Fruit fly (Drosophila melanogaster) whole organism, embryonic: ENCODE data around the gene CG4467.

ENCODE experiments used
- Atf-2 ChIP-seq: fragments of 200-800 bp; sonication (Bioruptor generic); optimal IDR thresholded peaks from 2 replicates; lab custom pipeline; 2016; ENCODE audit warnings: missing biosample characterization, missing genetic modification characterization
- B-H2 ChIP-seq: fragments of 200-800 bp; sonication (Bioruptor generic); optimal IDR thresholded peaks from 2 replicates; lab custom pipeline; 2018; ENCODE audit warnings: missing biosample characterization, mild to moderate bottlenecking, missing genetic modification characterization
- CG10462 ChIP-seq: fragments of 200-800 bp; sonication (Bioruptor generic); optimal IDR thresholded peaks from 2 replicates; lab custom pipeline; 2016; ENCODE audit warnings: missing biosample characterization, missing genetic modification characterization
- CG10565 ChIP-seq: fragments of 200-800 bp; sonication (Bioruptor generic); optimal IDR thresholded peaks from 3 replicates; lab custom pipeline; 2016; ENCODE audit warnings: missing biosample characterization, mild to moderate bottlenecking, missing genetic modification characterization
- CG11560 ChIP-seq: fragments of 200-800 bp; sonication (Bioruptor generic); IDR thresholded peaks from 3 replicates; pipeline ENCODE4 v1.3.6; 2022; ENCODE audit warnings: missing biosample characterization, missing genetic modification characterization
- CG13296 ChIP-seq: fragments of 200-800 bp; sonication (Bioruptor generic); optimal IDR thresholded peaks from 3 replicates; lab custom pipeline; 2018; ENCODE audit warnings: missing biosample characterization, mild to moderate bottlenecking, missing genetic modification characterization
- CG14965 ChIP-seq: fragments of 200-800 bp; sonication (Bioruptor generic); optimal IDR thresholded peaks from 2 replicates; lab custom pipeline; 2016; ENCODE audit warnings: missing biosample characterization, missing genetic modification characterization, borderline replicate concordance
- CG16779 ChIP-seq: fragments of 200-800 bp; sonication (Bioruptor generic); IDR thresholded peaks from 2 replicates; pipeline ENCODE4 v1.3.6; 2022; ENCODE audit warnings: missing biosample characterization, missing genetic modification characterization
- CG16813 ChIP-seq: fragments of 200-800 bp; sonication (Bioruptor generic); IDR thresholded peaks from 3 replicates; pipeline ENCODE4 v1.3.6; 2022; ENCODE audit warnings: missing biosample characterization, missing genetic modification characterization; ENCODE audit not compliant: partially characterized antibody
- CG16863 ChIP-seq: fragments of 200-800 bp; sonication (Bioruptor generic); optimal IDR thresholded peaks from 3 replicates; lab custom pipeline; 2016; ENCODE audit warnings: missing biosample characterization, missing genetic modification characterization
- CG18262 ChIP-seq: fragments of 200-800 bp; optimal IDR thresholded peaks from 3 replicates; lab custom pipeline; 2019; ENCODE audit warnings: missing biosample characterization, mild to moderate bottlenecking, missing genetic modification characterization, moderate library complexity
- CG18476 ChIP-seq: fragments of 200-800 bp; sonication (Bioruptor generic); optimal IDR thresholded peaks from 2 replicates; lab custom pipeline; 2016; ENCODE audit warnings: missing biosample characterization, mild to moderate bottlenecking, missing genetic modification characterization
- CG2120 ChIP-seq: fragments of 200-800 bp; sonication (Bioruptor generic); optimal IDR thresholded peaks from 3 replicates; lab custom pipeline; 2016; ENCODE audit warnings: missing biosample characterization, missing genetic modification characterization
- CG2199 ChIP-seq: fragments of 200-800 bp; sonication (Bioruptor generic); IDR thresholded peaks from 3 replicates; pipeline ENCODE4 v1.3.6; 2022; ENCODE audit warnings: missing biosample characterization, missing genetic modification characterization
- CG2712 ChIP-seq: fragments of 200-800 bp; optimal IDR thresholded peaks from 3 replicates; lab custom pipeline; 2019; ENCODE audit warnings: missing biosample characterization, mild to moderate bottlenecking, missing genetic modification characterization, moderate library complexity
- CG31441 ChIP-seq: fragments of 200-800 bp; sonication (Bioruptor generic); IDR thresholded peaks from 2 replicates; pipeline ENCODE4 v1.3.6; 2022; ENCODE audit warnings: missing biosample characterization, missing genetic modification characterization
- CG3847 ChIP-seq: fragments of 200-800 bp; sonication (Bioruptor generic); IDR thresholded peaks from 2 replicates; pipeline ENCODE4 v1.3.6; 2022; ENCODE audit warnings: missing biosample characterization, missing genetic modification characterization
- CG4730 ChIP-seq: fragments of 200-800 bp; sonication (Bioruptor generic); IDR thresholded peaks from 2 replicates; pipeline ENCODE4 v1.3.6; 2022; ENCODE audit warnings: missing biosample characterization, missing genetic modification characterization
- CG5245 ChIP-seq: fragments of 200-800 bp; sonication (Bioruptor generic); optimal IDR thresholded peaks from 3 replicates; lab custom pipeline; 2016; ENCODE audit warnings: missing biosample characterization, missing genetic modification characterization
- CG7786 ChIP-seq: fragments of 200-800 bp; sonication (Bioruptor generic); optimal IDR thresholded peaks from 2 replicates; lab custom pipeline; 2016; ENCODE audit warnings: missing biosample characterization, missing genetic modification characterization
- CHES-1-like ChIP-seq: fragments of 200-800 bp; sonication (Bioruptor generic); optimal IDR thresholded peaks from 2 replicates; lab custom pipeline; 2016; ENCODE audit warnings: missing biosample characterization, missing genetic modification characterization
- Camta ChIP-seq: fragments of 200-800 bp; sonication (Bioruptor generic); optimal IDR thresholded peaks from 2 replicates; lab custom pipeline; 2016; ENCODE audit warnings: missing biosample characterization, missing genetic modification characterization
- Dek ChIP-seq: fragments of 200-800 bp; sonication (Bioruptor generic); optimal IDR thresholded peaks from 3 replicates; lab custom pipeline; 2019; ENCODE audit warnings: missing biosample characterization, mild to moderate bottlenecking, missing genetic modification characterization, moderate library complexity
- Dfd ChIP-seq, 2 experiments: fragments of >200 bp; optimal IDR thresholded peaks; 2 replicates each; lab custom pipeline; 2017; ENCODE audit warnings: missing biosample characterization in 2 of 2, missing genetic modification characterization in 2 of 2
- Dip2 ChIP-seq: fragments of 200-800 bp; sonication (Bioruptor generic); IDR thresholded peaks from 2 replicates; pipeline ENCODE4 v1.3.6; 2022; ENCODE audit warnings: missing biosample characterization, missing genetic modification characterization
- Doc3 ChIP-seq: fragments of 200-800 bp; sonication (Bioruptor generic); IDR thresholded peaks from 3 replicates; pipeline ENCODE4 v1.3.6; 2022; ENCODE audit warnings: missing biosample characterization, missing genetic modification characterization; ENCODE audit not compliant: partially characterized antibody
- Fer3 ChIP-seq: fragments of 200-800 bp; sonication (Bioruptor generic); optimal IDR thresholded peaks from 2 replicates; lab custom pipeline; 2018; ENCODE audit warnings: missing biosample characterization, mild to moderate bottlenecking, missing genetic modification characterization, moderate library complexity
- Gug ChIP-seq: fragments of 200-800 bp; sonication (Bioruptor generic); IDR thresholded peaks from 4 replicates; pipeline ENCODE4 v1.3.6; 2022; ENCODE audit warnings: missing biosample characterization, missing genetic modification characterization
- H2.0 ChIP-seq: fragments of 200-800 bp; sonication (Bioruptor generic); IDR thresholded peaks from 2 replicates; pipeline ENCODE4 v1.3.6; 2022; ENCODE audit warnings: missing biosample characterization, missing genetic modification characterization
- HLHmδ ChIP-seq: fragments of 200-800 bp; sonication (Bioruptor generic); optimal IDR thresholded peaks from 2 replicates; lab custom pipeline; 2018; ENCODE audit warnings: missing biosample characterization, mild to moderate bottlenecking, missing genetic modification characterization, moderate library complexity
- Hand ChIP-seq: fragments of 200-800 bp; sonication (Bioruptor generic); optimal IDR thresholded peaks from 2 replicates; lab custom pipeline; 2017; ENCODE audit warnings: mild to moderate bottlenecking, missing biosample characterization, missing genetic modification reagents, missing genetic modification characterization
- Hr51 ChIP-seq, 2 experiments: fragments of 200-800 bp; sonication (Bioruptor generic); optimal IDR thresholded peaks; 2 replicates in 1 of 2; 3 replicates in 1 of 2; lab custom pipeline; 2016 to 2018; ENCODE audit warnings: missing biosample characterization in 2 of 2, missing genetic modification characterization in 2 of 2, mild to moderate bottlenecking in 1 of 2, moderate library complexity in 1 of 2
- Myb ChIP-seq: fragments of 200-800 bp; sonication (Bioruptor generic); optimal IDR thresholded peaks from 2 replicates; lab custom pipeline; 2016; ENCODE audit warnings: missing biosample characterization, missing genetic modification characterization
- NC2β ChIP-seq: fragments of 200-800 bp; sonication (Bioruptor generic); optimal IDR thresholded peaks from 2 replicates; lab custom pipeline; 2016; ENCODE audit warnings: missing biosample characterization, missing genetic modification characterization
- Sox100B ChIP-seq: fragments of 200-800 bp; sonication (Bioruptor generic); optimal IDR thresholded peaks from 3 replicates; lab custom pipeline; 2018; ENCODE audit warnings: missing biosample characterization, mild to moderate bottlenecking, missing genetic modification characterization
- Sox102F ChIP-seq: fragments of 200-800 bp; sonication (Bioruptor generic); optimal IDR thresholded peaks from 2 replicates; lab custom pipeline; 2018; ENCODE audit warnings: missing biosample characterization, mild to moderate bottlenecking, missing genetic modification characterization, moderate library complexity
- Sry-β ChIP-seq: fragments of 200-800 bp; sonication (Bioruptor generic); optimal IDR thresholded peaks from 2 replicates; lab custom pipeline; 2018; ENCODE audit warnings: missing biosample characterization, mild to moderate bottlenecking, missing genetic modification characterization, moderate library complexity
- Stat92E ChIP-seq, 3 experiments: fragments of >200 bp in 2 of 3; fragments of 200-800 bp in 1 of 3; sonication (Bioruptor generic) in 1 of 3; optimal IDR thresholded peaks; 2 replicates each; lab custom pipeline; 2017 to 2019; ENCODE audit warnings: missing biosample characterization in 3 of 3, missing genetic modification characterization in 3 of 3, mild to moderate bottlenecking in 1 of 3, moderate library complexity in 1 of 3
- eve ChIP-seq, 2 experiments: fragments of >200 bp; optimal IDR thresholded peaks; 2 replicates each; lab custom pipeline; 2017; ENCODE audit warnings: missing biosample characterization in 2 of 2, missing genetic modification characterization in 2 of 2
- ind ChIP-seq: fragments of 200-800 bp; sonication (Bioruptor generic); optimal IDR thresholded peaks from 3 replicates; lab custom pipeline; 2016; ENCODE audit warnings: missing biosample characterization, missing genetic modification characterization
- nom ChIP-seq: fragments of 200-800 bp; sonication (Bioruptor generic); optimal IDR thresholded peaks from 2 replicates; lab custom pipeline; 2017; ENCODE audit warnings: missing biosample characterization, missing genetic modification characterization, mild to moderate bottlenecking, moderate library complexity, missing genetic modification reagents
- oc ChIP-seq: fragments of 200-800 bp; sonication (Bioruptor generic); optimal IDR thresholded peaks from 2 replicates; lab custom pipeline; 2018; ENCODE audit warnings: missing biosample characterization, mild to moderate bottlenecking, missing genetic modification characterization, moderate library complexity
- otp ChIP-seq: fragments of 200-800 bp; sonication (Bioruptor generic); IDR thresholded peaks from 3 replicates; pipeline ENCODE4, ENCODE4 v1.3.6; 2022; ENCODE audit warnings: missing biosample characterization, missing genetic modification characterization
- pnt ChIP-seq: fragments of 200-800 bp; sonication (Bioruptor generic); optimal IDR thresholded peaks from 3 replicates; lab custom pipeline; 2016; ENCODE audit warnings: missing biosample characterization, missing genetic modification characterization
- psq ChIP-seq: fragments of 200-800 bp; sonication (Bioruptor generic); optimal IDR thresholded peaks from 2 replicates; lab custom pipeline; 2017; ENCODE audit warnings: missing biosample characterization, missing genetic modification characterization
- sc ChIP-seq, 3 experiments: fragments of >200 bp in 2 of 3; fragments of 200-800 bp in 1 of 3; sonication (Bioruptor generic) in 1 of 3; optimal IDR thresholded peaks; 2 replicates in 2 of 3; 3 replicates in 1 of 3; lab custom pipeline; 2017; ENCODE audit warnings: mild to moderate bottlenecking in 1 of 3, missing biosample characterization in 1 of 3, missing genetic modification characterization in 1 of 3, missing genetic modification reagents in 1 of 3
- scrt ChIP-seq: fragments of 200-800 bp; sonication (Bioruptor generic); optimal IDR thresholded peaks from 2 replicates; lab custom pipeline; 2018; ENCODE audit warnings: missing biosample characterization, mild to moderate bottlenecking, missing genetic modification characterization, moderate library complexity
- sd ChIP-seq: fragments of 200-800 bp; sonication (Bioruptor generic); optimal IDR thresholded peaks from 3 replicates; lab custom pipeline; 2018; ENCODE audit warnings: missing biosample characterization, mild to moderate bottlenecking, missing genetic modification characterization, moderate library complexity
- vfl ChIP-seq: fragments of 200-800 bp; sonication (Bioruptor generic); optimal IDR thresholded peaks from 2 replicates; lab custom pipeline; 2016; ENCODE audit warnings: missing biosample characterization, missing genetic modification characterization

The CG4467 gene

dm6 chr3R:23214603-23215433 lies 33.9 kb downstream of the CG4467 start:
- TF ChIP-seq CHES-1-like (GFP tag; lab: Kevin White, UChicago) (no peak), nom (GFP tag; lab: Kevin White, UChicago) (peak; percentile 41), CG31441 (no peak), Stat92E (GFP tag; optimal IDR thresholded peaks at IDR 0.05; lab: Kevin White, UChicago) (peak in 1 of 3 experiments; percentile 39), Sox100B (GFP tag; lab: Kevin White, UChicago) (no peak), Camta (GFP tag; lab: Kevin White, UChicago) (no peak), Hr51 (GFP tag; optimal IDR thresholded peaks at IDR 0.05; lab: Kevin White, UChicago) (no peak), pnt (GFP tag; lab: Kevin White, UChicago) (no peak), sc (optimal IDR thresholded peaks at IDR 0.05; lab: Kevin White, UChicago) (no peak), sc (GFP tag; optimal IDR thresholded peaks at IDR 0.05; lab: Kevin White, UChicago) (no peak), Atf-2 (GFP tag; lab: Kevin White, UChicago) (no peak), otp (GFP tag; lab: Robert Waterston, UW) (no peak), CG2120 (GFP tag; lab: Kevin White, UChicago) (no peak), psq (peak; percentile 24), CG7786 (no peak), Sox102F (no peak), Dfd (GFP tag; optimal IDR thresholded peaks at IDR 0.05; lab: Kevin White, UChicago) (no peak), CG2199 (GFP tag; lab: Robert Waterston, UW) (no peak), CG16863 (GFP tag; lab: Kevin White, UChicago) (no peak), CG10565 (GFP tag; lab: Kevin White, UChicago) (no peak), sd (tag; lab: Kevin White, UChicago) (peak; percentile 81), eve (GFP tag; optimal IDR thresholded peaks at IDR 0.05; lab: Kevin White, UChicago) (no peak), Doc3 (GFP tag; lab: Robert Waterston, UW) (no peak), CG18262 (tag; lab: Kevin White, UChicago) (no peak), CG14965 (GFP tag; lab: Kevin White, UChicago) (no peak), NC2β (no peak), CG3847 (GFP tag; lab: Robert Waterston, UW) (no peak), CG10462 (GFP tag; lab: Kevin White, UChicago) (no peak), B-H2 (GFP tag; lab: Kevin White, UChicago) (peak; percentile 22), CG16779 (GFP tag; lab: Robert Waterston, UW) (no peak), scrt (peak; percentile 40), Myb (GFP tag; lab: Kevin White, UChicago) (peak; percentile 91), Sry-β (GFP tag; lab: Kevin White, UChicago) (no peak), CG5245 (GFP tag; lab: Kevin White, UChicago) (no peak), oc (no peak), CG2712 (tag; lab: Kevin White, UChicago) (peak; percentile 24), CG16813 (no peak), Hand (GFP tag; lab: Kevin White, UChicago) (no peak), CG13296 (GFP tag; lab: Kevin White, UChicago) (no peak), CG18476 (GFP tag; lab: Kevin White, UChicago) (no peak), H2.0 (GFP tag; lab: Robert Waterston, UW) (no peak), ind (no peak), CG11560 (no peak), vfl (GFP tag; lab: Kevin White, UChicago) (no peak), CG4730 (GFP tag; lab: Robert Waterston, UW) (no peak), HLHmδ (GFP tag; lab: Kevin White, UChicago) (no peak), Dip2 (GFP tag; lab: Robert Waterston, UW) (no peak), Dek (no peak), Fer3 (no peak), Gug (GFP tag; lab: Robert Waterston, UW) (no peak)
